Fruit fly (Drosophila melanogaster) whole organism, embryonic: ENCODE measurements around the gene Tim13.

Source experiments
- Aef1 ChIP-seq: fragments of 200-800 bp; sonication (Bioruptor generic); IDR thresholded peaks from 3 replicates; pipeline ENCODE4 v1.3.6; 2022; ENCODE audit warnings: missing biosample characterization, missing genetic modification characterization
- Awh ChIP-seq: fragments of 200-800 bp; sonication (Bioruptor generic); IDR thresholded peaks from 2 replicates; pipeline ENCODE4, ENCODE4 v1.3.6; 2022; ENCODE audit warnings: missing biosample characterization, missing genetic modification characterization
- CG10366 ChIP-seq: fragments of 200-800 bp; sonication (Bioruptor generic); IDR thresholded peaks from 2 replicates; pipeline ENCODE4 v1.3.6; 2022; ENCODE audit warnings: missing biosample characterization, missing genetic modification characterization
- CG12391 ChIP-seq: fragments of 200-800 bp; sonication (Bioruptor generic); optimal IDR thresholded peaks from 3 replicates; lab custom pipeline; 2018; ENCODE audit warnings: missing biosample characterization, mild to moderate bottlenecking, missing genetic modification characterization, moderate library complexity
- CG16779 ChIP-seq: fragments of 200-800 bp; sonication (Bioruptor generic); IDR thresholded peaks from 2 replicates; pipeline ENCODE4 v1.3.6; 2022; ENCODE audit warnings: missing biosample characterization, missing genetic modification characterization
- CG17186 ChIP-seq: fragments of 200-800 bp; sonication (Bioruptor generic); optimal IDR thresholded peaks from 3 replicates; lab custom pipeline; 2017; ENCODE audit warnings: missing biosample characterization, missing genetic modification reagents, missing genetic modification characterization
- CG17361 ChIP-seq: fragments of 200-800 bp; sonication (Bioruptor generic); IDR thresholded peaks from 3 replicates; pipeline ENCODE4 v1.3.6; 2022; ENCODE audit warnings: missing biosample characterization, missing genetic modification characterization
- CG17829 ChIP-seq: fragments of 200-800 bp; optimal IDR thresholded peaks from 2 replicates; lab custom pipeline; 2019; ENCODE audit warnings: missing biosample characterization, mild to moderate bottlenecking, missing genetic modification characterization, moderate library complexity
- CG2116 ChIP-seq: fragments of 200-800 bp; sonication (Bioruptor generic); optimal IDR thresholded peaks from 3 replicates; lab custom pipeline; 2018; ENCODE audit warnings: missing biosample characterization, mild to moderate bottlenecking, missing genetic modification characterization
- CG2889 ChIP-seq: fragments of 200-800 bp; sonication (Bioruptor generic); IDR thresholded peaks from 3 replicates; pipeline ENCODE4 v1.3.6; 2022; ENCODE audit warnings: missing biosample characterization, missing genetic modification characterization
- CG7963 ChIP-seq: fragments of 200-800 bp; sonication (Bioruptor generic); IDR thresholded peaks from 3 replicates; pipeline ENCODE4 v1.3.6; 2022; ENCODE audit warnings: missing biosample characterization, missing genetic modification characterization; ENCODE audit not compliant: partially characterized antibody
- CG9727 ChIP-seq: fragments of 200-800 bp; sonication (Bioruptor generic); optimal IDR thresholded peaks from 3 replicates; lab custom pipeline; 2017; ENCODE audit warnings: missing biosample characterization, mild to moderate bottlenecking, missing genetic modification characterization
- Deaf1 ChIP-seq: fragments of 200-800 bp; optimal IDR thresholded peaks from 3 replicates; lab custom pipeline; 2019; ENCODE audit warnings: missing biosample characterization, mild to moderate bottlenecking, missing genetic modification characterization, moderate library complexity
- Dll ChIP-seq: fragments of 200-800 bp; sonication (Bioruptor generic); IDR thresholded peaks from 4 replicates; pipeline ENCODE4 v1.3.6; 2022; ENCODE audit warnings: missing biosample characterization, missing genetic modification characterization; ENCODE audit not compliant: partially characterized antibody
- Doc3 ChIP-seq: fragments of 200-800 bp; sonication (Bioruptor generic); IDR thresholded peaks from 3 replicates; pipeline ENCODE4 v1.3.6; 2022; ENCODE audit warnings: missing biosample characterization, missing genetic modification characterization; ENCODE audit not compliant: partially characterized antibody
- Dref ChIP-seq: fragments of 200-800 bp; sonication (Bioruptor generic); IDR thresholded peaks from 2 replicates; pipeline ENCODE4 v1.3.6; 2022; ENCODE audit warnings: missing biosample characterization, missing genetic modification characterization
- Elba2 ChIP-seq: fragments of 200-800 bp; sonication (Bioruptor generic); optimal IDR thresholded peaks from 3 replicates; lab custom pipeline; 2016; ENCODE audit warnings: missing biosample characterization, missing genetic modification characterization
- MESR4 ChIP-seq: fragments of 200-800 bp; sonication (Bioruptor generic); optimal IDR thresholded peaks from 2 replicates; lab custom pipeline; 2018; ENCODE audit warnings: missing biosample characterization, mild to moderate bottlenecking, missing genetic modification characterization, moderate library complexity
- Med ChIP-seq: fragments of 200-800 bp; sonication (Bioruptor generic); peaks from one replicate; lab custom pipeline; 2016; ENCODE audit warnings: missing biosample characterization, missing genetic modification characterization, mild to moderate bottlenecking, inconsistent platforms, moderate library complexity
- Opbp ChIP-seq: fragments of 200-800 bp; sonication (Bioruptor generic); IDR thresholded peaks from 3 replicates; pipeline ENCODE4 v1.3.6; 2022; ENCODE audit warnings: missing biosample characterization, missing genetic modification characterization; ENCODE audit not compliant: partially characterized antibody
- Stat92E ChIP-seq, 3 experiments: fragments of >200 bp in 2 of 3; fragments of 200-800 bp in 1 of 3; sonication (Bioruptor generic) in 1 of 3; optimal IDR thresholded peaks; 2 replicates each; lab custom pipeline; 2017 to 2019; ENCODE audit warnings: missing biosample characterization in 3 of 3, missing genetic modification characterization in 3 of 3, mild to moderate bottlenecking in 1 of 3, moderate library complexity in 1 of 3
- Trl ChIP-seq, 3 experiments: fragments of >200 bp in 2 of 3; fragments of 200-800 bp in 1 of 3; sonication (Bioruptor generic) in 1 of 3; optimal IDR thresholded peaks; 2 replicates in 1 of 3; 3 replicates in 2 of 3; lab custom pipeline; 2016 to 2017; ENCODE audit warnings: missing biosample characterization in 1 of 3, missing genetic modification characterization in 1 of 3
- amos ChIP-seq: fragments of 200-800 bp; sonication (Bioruptor generic); IDR thresholded peaks from 2 replicates; pipeline ENCODE4 v1.3.6; 2022; ENCODE audit warnings: missing biosample characterization, missing genetic modification characterization; ENCODE audit not compliant: partially characterized antibody
- bcd ChIP-seq: fragments of 200-800 bp; sonication (Bioruptor generic); optimal IDR thresholded peaks from 2 replicates; lab custom pipeline; 2017; ENCODE audit warnings: missing biosample characterization, mild to moderate bottlenecking, missing genetic modification characterization
- ci ChIP-seq: fragments of 200-800 bp; sonication (Bioruptor generic); IDR thresholded peaks from 3 replicates; pipeline ENCODE4 v1.3.6; 2022; ENCODE audit warnings: missing biosample characterization, missing genetic modification characterization
- gcm ChIP-seq: fragments of 200-800 bp; sonication (Bioruptor generic); optimal IDR thresholded peaks from 2 replicates; lab custom pipeline; 2019; ENCODE audit warnings: missing biosample characterization, mild to moderate bottlenecking, missing genetic modification characterization, moderate library complexity
- lbe ChIP-seq: fragments of 200-800 bp; sonication (Bioruptor generic); optimal IDR thresholded peaks from 2 replicates; lab custom pipeline; 2016; ENCODE audit warnings: missing biosample characterization, mild to moderate bottlenecking, missing genetic modification characterization
- mam ChIP-seq: fragments of 200-800 bp; sonication (Bioruptor generic); optimal IDR thresholded peaks from 3 replicates; lab custom pipeline; 2016; ENCODE audit warnings: missing biosample characterization, missing genetic modification characterization
- nmo ChIP-seq: fragments of 200-800 bp; sonication (Bioruptor generic); optimal IDR thresholded peaks from 2 replicates; lab custom pipeline; 2018; ENCODE audit warnings: missing biosample characterization, mild to moderate bottlenecking, missing genetic modification characterization, moderate library complexity
- onecut ChIP-seq: fragments of 200-800 bp; sonication (Bioruptor generic); IDR thresholded peaks from 2 replicates; pipeline ENCODE4 v1.3.6; 2022; ENCODE audit warnings: missing biosample characterization, missing genetic modification characterization
- pita ChIP-seq: fragments of 200-800 bp; sonication (Bioruptor generic); optimal IDR thresholded peaks from 2 replicates; lab custom pipeline; 2017; ENCODE audit warnings: missing biosample characterization, mild to moderate bottlenecking, missing genetic modification characterization
- pros ChIP-seq: fragments of 200-800 bp; sonication (Bioruptor generic); optimal IDR thresholded peaks from 3 replicates; lab custom pipeline; 2019; ENCODE audit warnings: missing biosample characterization, mild to moderate bottlenecking, missing genetic modification characterization, moderate library complexity
- run ChIP-seq: fragments of 200-800 bp; sonication (Bioruptor generic); optimal IDR thresholded peaks from 3 replicates; lab custom pipeline; 2018; ENCODE audit warnings: missing biosample characterization, mild to moderate bottlenecking, missing genetic modification characterization
- shn ChIP-seq: fragments of 200-800 bp; sonication (Bioruptor generic); optimal IDR thresholded peaks from 3 replicates; lab custom pipeline; 2016; ENCODE audit warnings: missing biosample characterization, missing genetic modification characterization
- sug ChIP-seq: fragments of 200-800 bp; optimal IDR thresholded peaks from 2 replicates; lab custom pipeline; 2019; ENCODE audit warnings: missing biosample characterization, mild to moderate bottlenecking, missing genetic modification characterization, moderate library complexity
- tna ChIP-seq: fragments of 200-800 bp; sonication (Bioruptor generic); IDR thresholded peaks from 2 replicates; pipeline ENCODE4 v1.3.6; 2022; ENCODE audit warnings: missing biosample characterization, missing genetic modification characterization; ENCODE audit not compliant: partially characterized antibody
- trem ChIP-seq: fragments of 200-800 bp; optimal IDR thresholded peaks from 3 replicates; lab custom pipeline; 2019; ENCODE audit warnings: missing biosample characterization, mild to moderate bottlenecking, missing genetic modification characterization, moderate library complexity
- zen ChIP-seq: fragments of 200-800 bp; sonication (Bioruptor generic); optimal IDR thresholded peaks from 3 replicates; lab custom pipeline; 2018; ENCODE audit warnings: missing biosample characterization, mild to moderate bottlenecking, missing genetic modification characterization, moderate library complexity
- zen2 ChIP-seq: fragments of 200-800 bp; sonication (Bioruptor generic); IDR thresholded peaks from 3 replicates; pipeline ENCODE4 v1.3.6; 2022; ENCODE audit warnings: missing biosample characterization, missing genetic modification characterization; ENCODE audit not compliant: partially characterized antibody
- zfh1 ChIP-seq: fragments of 200-800 bp; sonication (Bioruptor generic); IDR thresholded peaks from 3 replicates; pipeline ENCODE4 v1.3.6; 2022; ENCODE audit warnings: missing biosample characterization, missing genetic modification characterization

The Tim13 gene

DNA sequence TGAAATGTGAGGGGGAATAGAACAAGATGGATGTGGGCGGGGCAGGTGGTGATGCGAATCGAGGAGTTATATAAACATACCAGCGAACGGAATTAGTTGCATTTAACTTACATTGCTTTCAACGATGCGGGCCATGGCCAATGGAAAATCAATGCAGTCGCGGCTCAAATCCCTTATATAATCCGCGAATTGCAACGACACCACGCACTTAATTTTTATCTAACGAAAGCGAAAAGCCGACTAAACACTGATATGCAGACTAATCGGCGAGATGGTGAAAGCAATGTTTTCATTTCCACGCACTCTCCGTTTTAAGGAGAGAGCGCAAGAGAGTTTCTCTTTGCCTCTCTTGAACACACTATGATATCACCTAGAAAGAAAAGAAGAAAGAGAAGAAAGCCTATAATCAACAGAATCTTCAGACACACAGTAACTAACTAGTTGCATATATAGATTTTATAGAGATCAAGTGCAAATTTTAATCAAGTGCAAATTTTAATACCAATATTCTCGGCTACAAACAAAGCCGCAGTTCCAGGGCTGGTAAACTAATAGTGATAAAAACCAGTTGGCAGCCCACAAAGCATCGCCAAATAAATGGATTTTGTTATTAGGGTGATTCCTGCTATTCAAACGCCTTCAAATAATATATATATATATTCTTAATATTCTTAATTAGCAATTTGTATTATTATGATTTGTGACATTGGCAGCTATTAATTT is 47.6 kb upstream of the Tim13 start, which contains the start of the genes CG11597 and CG5946 (continued):
- TF ChIP-seq Dll (GFP tag; lab: Robert Waterston, UW) (peak; percentile 65; the same call in 3 of the 4 replicates), ci (GFP tag; lab: Robert Waterston, UW) (peak; percentile 6; the same call in 1 of the 3 replicates), shn (no peak), pros (GFP tag; lab: Kevin White, UChicago) (peak; percentile 2), Stat92E (GFP tag; optimal IDR thresholded peaks at IDR 0.05; lab: Kevin White, UChicago) (no peak), zen2 (GFP tag; lab: Robert Waterston, UW) (no peak), onecut (GFP tag; lab: Robert Waterston, UW) (peak; percentile 45), sug (tag; lab: Kevin White, UChicago) (no peak), Awh (GFP tag; lab: Robert Waterston, UW) (0 out of 2 replicates have a peak, but pooled peaks have one; percentile 6), run (no peak), tna (GFP tag; lab: Robert Waterston, UW) (no peak), lbe (GFP tag; lab: Kevin White, UChicago) (peak; percentile 7), CG12391 (tag; lab: Kevin White, UChicago) (peak; percentile 60), CG16779 (GFP tag; lab: Robert Waterston, UW) (no peak), CG10366 (peak; percentile 33; the same call in 1 of the 2 replicates), CG17186 (no peak), CG17829 (tag; lab: Kevin White, UChicago) (no peak), bcd (no peak), zfh1 (GFP tag; lab: Robert Waterston, UW) (0 out of 3 replicates have a peak, but pooled peaks have one; percentile 49), CG7963 (GFP tag; lab: Robert Waterston, UW) (no peak), gcm (GFP tag; lab: Kevin White, UChicago) (peak; percentile 1), Doc3 (peak; percentile 30; the same call in 1 of the 3 replicates), Elba2 (GFP tag; lab: Kevin White, UChicago) (no peak), CG9727 (GFP tag; lab: Kevin White, UChicago) (no peak), Dref (GFP tag; lab: Robert Waterston, UW) (peak; percentile 51), trem (tag; lab: Kevin White, UChicago) (peak; percentile 98), Aef1 (GFP tag; lab: Robert Waterston, UW) (peak; percentile 24; the same call in 1 of the 3 replicates), zen (tag; lab: Kevin White, UChicago) (no peak), CG17361 (GFP tag; lab: Robert Waterston, UW) (no peak), amos (GFP tag; lab: Robert Waterston, UW) (peak; percentile 61), CG2889 (GFP tag; lab: Robert Waterston, UW) (0 out of 3 replicates have a peak, but pooled peaks have one; percentile 25), nmo (GFP tag; lab: Kevin White, UChicago) (no peak), Deaf1 (tag; lab: Kevin White, UChicago) (peak; percentile 47), mam (GFP tag; lab: Kevin White, UChicago) (peak; percentile 27), CG2116 (peak; percentile 13), Opbp (GFP tag; lab: Robert Waterston, UW) (peak; percentile 21; the same call in 1 of the 3 replicates), pita (no peak), Trl (optimal IDR thresholded peaks at IDR 0.05; lab: Kevin White, UChicago) (peak; percentile 90 to 92), Trl (GFP tag; optimal IDR thresholded peaks at IDR 0.05; lab: Kevin White, UChicago) (no peak), Med (GFP tag; lab: Kevin White, UChicago) (peak; percentile 73), MESR4 (GFP tag; lab: Kevin White, UChicago) (peak; percentile 10)
